Worm (Caenorhabditis elegans) whole organism, young adult: Measurements from ENCODE around the gene zip-3.

Source experiments
- C17E4.6 ChIP-seq: fragments of 200-800 bp; sonication (Bioruptor generic); IDR thresholded peaks from 2 replicates; pipeline ENCODE4 v1.3.6; 2022; ENCODE audit warnings: missing genetic modification reagents, missing genetic modification characterization, missing compliant biosample characterization
- D2030.7 ChIP-seq: fragments of 200-800 bp; sonication (Bioruptor generic); IDR thresholded peaks from 2 replicates; pipeline ENCODE4 v1.3.6; 2022; ENCODE audit warnings: missing genetic modification reagents, missing genetic modification characterization, missing compliant biosample characterization
- F33H1.4 ChIP-seq: fragments of 200-800 bp; sonication (Bioruptor generic); IDR thresholded peaks from 2 replicates; pipeline ENCODE4 v1.3.6; 2022; ENCODE audit warnings: missing genetic modification reagents, missing genetic modification characterization, missing compliant biosample characterization
- F55B11.4 ChIP-seq: sonication (generic microtip); optimal IDR thresholded peaks from 2 replicates; lab custom pipeline; 2016; ENCODE audit warnings: missing compliant biosample characterization, missing genetic modification characterization, borderline replicate concordance; ENCODE audit not compliant: insufficient read depth
- F57C9.4 ChIP-seq: sonication (generic microtip); optimal IDR thresholded peaks from 2 replicates; lab custom pipeline; 2017; ENCODE audit warnings: mild to moderate bottlenecking, missing genetic modification characterization, missing compliant biosample characterization
- Y53G8AR.9 ChIP-seq: fragments of 200-800 bp; sonication (Bioruptor generic); conservative IDR thresholded peaks from 2 replicates; pipeline ENCODE4 v1.3.6; 2022; ENCODE audit warnings: missing genetic modification reagents, missing genetic modification characterization, missing compliant biosample characterization
- attf-6 ChIP-seq: fragments of 200-800 bp; sonication (Bioruptor generic); IDR thresholded peaks from 2 replicates; pipeline ENCODE4 v1.3.6; 2022; ENCODE audit warnings: missing genetic modification reagents, missing genetic modification characterization, missing compliant biosample characterization
- cebp-1 ChIP-seq, 2 experiments: fragments of 200-800 bp in 1 of 2; sonication (Bioruptor generic) in 1 of 2; sonication (generic microtip) in 1 of 2; IDR thresholded peaks in 1 of 2; optimal IDR thresholded peaks in 1 of 2; 2 replicates each; pipeline versions ENCODE4 v1.3.6 to Lab custom; 2017 to 2022; ENCODE audit warnings: missing compliant biosample characterization in 2 of 2, missing genetic modification characterization in 2 of 2, mild to moderate bottlenecking in 1 of 2, missing genetic modification reagents in 1 of 2, moderate library complexity in 1 of 2
- hmg-1.2 ChIP-seq: fragments of 200-800 bp; sonication (Bioruptor generic); IDR thresholded peaks from 2 replicates; pipeline ENCODE4 v1.3.6; 2022; ENCODE audit warnings: missing genetic modification reagents, missing genetic modification characterization, missing compliant biosample characterization
- hmg-20 ChIP-seq: fragments of 200-800 bp; sonication (Bioruptor generic); IDR thresholded peaks from 2 replicates; pipeline ENCODE4 v1.3.6; 2022; ENCODE audit warnings: missing genetic modification reagents, missing genetic modification characterization, missing compliant biosample characterization
- lin-26 ChIP-seq: fragments of 200-800 bp; sonication (Bioruptor generic); IDR thresholded peaks from 2 replicates; pipeline ENCODE4 v1.3.6; 2022; ENCODE audit warnings: missing genetic modification reagents, missing genetic modification characterization, missing compliant biosample characterization
- lin-40 ChIP-seq: sonication (generic microtip); optimal IDR thresholded peaks from 2 replicates; lab custom pipeline; 2016; ENCODE audit warnings: missing genetic modification characterization, mild to moderate bottlenecking, missing compliant biosample characterization, missing genotype, missing genetic modification reagents
- madf-10 ChIP-seq: sonication (generic microtip); optimal IDR thresholded peaks from 2 replicates; lab custom pipeline; 2016; ENCODE audit warnings: mild to moderate bottlenecking, missing genetic modification characterization, missing compliant biosample characterization
- madf-6 ChIP-seq: fragments of 200-800 bp; sonication (Bioruptor generic); IDR thresholded peaks from 2 replicates; pipeline ENCODE4 v1.3.6; 2022; ENCODE audit warnings: missing genetic modification reagents, missing genetic modification characterization, missing compliant biosample characterization
- madf-8 ChIP-seq: fragments of 200-800 bp; sonication (Bioruptor generic); conservative IDR thresholded peaks from 2 replicates; pipeline ENCODE4 v1.3.6; 2022; ENCODE audit warnings: missing genetic modification reagents, missing genetic modification characterization, missing compliant biosample characterization
- mcd-1 ChIP-seq: fragments of 200-800 bp; sonication (Bioruptor generic); IDR thresholded peaks from 2 replicates; pipeline ENCODE4 v1.3.6; 2022; ENCODE audit warnings: missing genetic modification reagents, missing genetic modification characterization, missing compliant biosample characterization
- mxl-1 ChIP-seq: sonication (generic microtip); optimal IDR thresholded peaks from 2 replicates; lab custom pipeline; 2016; ENCODE audit warnings: missing genetic modification characterization, missing compliant biosample characterization
- nhr-120 ChIP-seq: fragments of 200-800 bp; sonication (Bioruptor generic); IDR thresholded peaks from 2 replicates; pipeline ENCODE4 v1.3.6; 2022; ENCODE audit warnings: missing genetic modification characterization, missing compliant biosample characterization
- nhr-90 ChIP-seq: sonication (generic microtip); optimal IDR thresholded peaks from 2 replicates; lab custom pipeline; 2016; ENCODE audit warnings: missing genotype, mild to moderate bottlenecking, missing genetic modification characterization, missing compliant biosample characterization
- pbrm-1 ChIP-seq: fragments of 200-800 bp; sonication (Bioruptor generic); IDR thresholded peaks from 2 replicates; pipeline ENCODE4 v1.3.6; 2022; ENCODE audit warnings: missing genetic modification reagents, missing genetic modification characterization, missing compliant biosample characterization
- rcor-1 ChIP-seq: fragments of 200-800 bp; sonication (Bioruptor generic); IDR thresholded peaks from 2 replicates; pipeline ENCODE4 v1.3.6; 2022; ENCODE audit warnings: missing genetic modification reagents, missing genetic modification characterization, missing compliant biosample characterization
- snpc-1.1 ChIP-seq: sonication (generic microtip); optimal IDR thresholded peaks from 2 replicates; lab custom pipeline; 2017; ENCODE audit warnings: missing genetic modification characterization, mild to moderate bottlenecking, missing compliant biosample characterization, antibody characterized with exemption, moderate library complexity, missing genotype, missing genetic modification reagents; ENCODE audit not compliant: insufficient read depth
- snpc-3.4 ChIP-seq: sonication (generic microtip); optimal IDR thresholded peaks from 2 replicates; lab custom pipeline; 2017; ENCODE audit warnings: missing genetic modification characterization, mild to moderate bottlenecking, missing compliant biosample characterization, antibody characterized with exemption, moderate library complexity, missing genotype, missing genetic modification reagents
- snpc-4 ChIP-seq, 5 experiments: fragments of 150-350 bp in 1 of 5; sonication (generic microtip) in 4 of 5; optimal IDR thresholded peaks; 2 replicates each; lab custom pipeline; 2014 to 2018; ENCODE audit warnings: missing genetic modification characterization in 5 of 5, missing biosample characterization in 3 of 5, antibody characterized with exemption in 2 of 5, mild to moderate bottlenecking in 2 of 5, missing compliant biosample characterization in 2 of 5, missing genotype in 2 of 5, moderate library complexity in 2 of 5, missing genetic modification reagents in 1 of 5
- sptf-2 ChIP-seq: fragments of 200-800 bp; sonication (Bioruptor generic); optimal IDR thresholded peaks from 2 replicates; lab custom pipeline; 2018; ENCODE audit warnings: mild to moderate bottlenecking, missing genetic modification characterization, missing compliant biosample characterization
- unc-62 ChIP-seq: fragments of 150-350 bp; optimal IDR thresholded peaks from 2 replicates; lab custom pipeline; 2014; ENCODE audit warnings: missing biosample characterization, missing genetic modification reagents, missing genetic modification characterization
- zfh-2 ChIP-seq: fragments of 200-800 bp; sonication (Bioruptor generic); conservative IDR thresholded peaks from 2 replicates; pipeline ENCODE4 v1.3.6; 2022; ENCODE audit warnings: missing genetic modification reagents, missing genetic modification characterization, missing compliant biosample characterization
- ztf-18 ChIP-seq: sonication (generic microtip); optimal IDR thresholded peaks from 2 replicates; lab custom pipeline; 2016; ENCODE audit warnings: missing genotype, mild to moderate bottlenecking, missing genetic modification characterization, missing compliant biosample characterization

The zip-3 gene

ce11 chrII:13949290-13949689 lies 8.0 kb downstream of the zip-3 start, which contains the start of gene sre-44:
Gene sre-44 (plus strand): TSS chrII:13949590.
- no peak for TF ChIP-seq F55B11.4 (tag; lab: Kevin White, UChicago)
- no peak for TF ChIP-seq Y53G8AR.9 (GFP tag; lab: Robert Waterston, UW)
- TF ChIP-seq mxl-1 (tag; lab: Kevin White, UChicago): no peak
- no peak for TF ChIP-seq nhr-120 (GFP tag; lab: Robert Waterston, UW)
- TF ChIP-seq madf-10 (tag; lab: Kevin White, UChicago): no peak
- TF ChIP-seq, all 124 proteins: peak for 0

DNA sequence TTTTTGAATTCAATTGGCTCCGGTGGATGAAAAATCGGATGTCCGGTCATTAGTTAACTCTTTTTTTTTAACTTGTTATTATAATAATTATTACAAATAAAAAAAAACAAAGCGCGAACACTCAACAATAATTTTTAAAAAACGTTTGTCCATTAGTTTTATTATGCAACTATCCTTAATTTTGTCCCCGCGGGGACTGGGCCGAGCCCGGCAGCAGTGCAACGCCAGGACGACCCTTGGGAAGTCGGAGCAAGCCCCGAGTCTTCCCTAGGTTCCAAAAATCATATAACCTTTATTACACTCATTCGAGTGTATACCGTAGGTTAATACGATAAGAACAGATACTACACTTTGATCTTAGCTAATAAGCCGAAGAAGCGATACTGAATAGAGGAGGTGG lies 8.5 kb downstream of the zip-3 start:
- peak; percentile 63 for TF ChIP-seq attf-6
- peak; percentile 60; the same call in 1 of the 2 replicates for TF ChIP-seq lin-26 (GFP tag; lab: Robert Waterston, UW)

- 0 out of 2 replicates have a peak, but pooled peaks have one; percentile 10 for TF ChIP-seq lin-26 (GFP tag; lab: Robert Waterston, UW)
- peak; percentile 68 for TF ChIP-seq D2030.7
- TF ChIP-seq snpc-3.4 (tag; lab: Kevin White, UChicago): peak; percentile 20
- TF ChIP-seq F33H1.4: 0 out of 2 replicates have a peak, but pooled peaks have one; percentile 12
- TF ChIP-seq hmg-1.2 (GFP tag; lab: Robert Waterston, UW): 0 out of 2 replicates have a peak, but pooled peaks have one; percentile 4
- TF ChIP-seq rcor-1: peak; percentile 58
- peak; percentile 77 for TF ChIP-seq madf-6 (GFP tag; lab: Robert Waterston, UW)
- peak; percentile 11; the same call in 1 of the 2 replicates for TF ChIP-seq madf-8 (GFP tag; lab: Robert Waterston, UW)
- TF ChIP-seq snpc-1.1 (tag; lab: Kevin White, UChicago): peak; percentile 87
- TF ChIP-seq hmg-20 (GFP tag; lab: Robert Waterston, UW): 0 out of 2 replicates have a peak, but pooled peaks have one; percentile 27
- TF ChIP-seq attf-6: peak; percentile 88
- peak; percentile 47; the same call in 1 of the 2 replicates for TF ChIP-seq mcd-1 (GFP tag; lab: Robert Waterston, UW)
- TF ChIP-seq snpc-4 (GFP tag; optimal IDR thresholded peaks at IDR 0.05; lab: Kevin White, UChicago): peak; percentile 86
- TF ChIP-seq snpc-4 (tag; optimal IDR thresholded peaks at IDR 0.05; lab: Kevin White, UChicago): peak; percentile 10 to 95 (median 86)
- peak; percentile 84 for TF ChIP-seq pbrm-1 (GFP tag; lab: Robert Waterston, UW)
Observed at ce11 chrII:13946455-13947093, 10.7 kb downstream of the zip-3 start.

ce11 chrII:13945527-13945926 lies 11.7 kb downstream of the zip-3 start:
- TF ChIP-seq unc-62 (GFP tag; lab: Kevin White, UChicago) (peak; percentile 48), F57C9.4 (tag; lab: Kevin White, UChicago) (no peak), zfh-2 (GFP tag; lab: Robert Waterston, UW) (0 out of 2 replicates have a peak, but pooled peaks have one; percentile 30), nhr-90 (no peak), cebp-1 (GFP tag; IDR thresholded peaks at IDR 0.05; lab: Robert Waterston, UW) (peak; percentile 47; the same call in 1 of the 2 replicates), cebp-1 (tag; optimal IDR thresholded peaks at IDR 0.05; lab: Kevin White, UChicago) (peak; percentile 88)

DNA sequence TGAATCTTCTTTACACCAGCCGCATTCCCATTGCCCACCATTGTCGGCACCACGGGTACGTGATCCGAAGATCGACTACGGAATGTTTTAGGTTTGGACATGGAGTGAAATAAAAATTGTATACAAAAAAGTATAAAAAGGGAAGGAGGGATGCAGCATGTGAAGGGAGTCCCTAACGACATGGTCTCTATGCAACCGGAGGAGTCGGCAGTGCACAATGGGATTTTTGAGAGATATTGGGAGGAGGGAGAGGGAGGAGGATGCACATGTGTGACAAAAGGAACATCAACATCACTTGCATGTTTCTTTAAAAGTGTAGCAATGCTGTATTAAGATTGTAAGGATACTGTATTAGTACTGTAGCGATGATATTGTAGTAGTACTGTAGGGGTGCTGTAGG lies 17.7 kb downstream of the zip-3 start, which contains the start of gene W07G1.1:
Gene W07G1.1, minus strand, starts transcription at position 101 of the 400 bp plus-strand sequence.
- TF ChIP-seq ztf-18 (no peak), attf-6 (no peak), lin-40 (tag; lab: Kevin White, UChicago) (no peak), C17E4.6 (GFP tag; lab: Robert Waterston, UW) (no peak), hmg-20 (GFP tag; lab: Robert Waterston, UW) (no peak), sptf-2 (no peak)
